Fruit fly (Drosophila melanogaster) whole organism, embryonic: ENCODE results near the gene IntS10.
A peak's percentile ranks its signal among the peaks of the same experiment; 100 is the strongest.

Source experiments
- CG10267 ChIP-seq: fragments of 200-800 bp; sonication (Bioruptor generic); optimal IDR thresholded peaks from 2 replicates; lab custom pipeline; 2018; ENCODE audit warnings: missing biosample characterization, mild to moderate bottlenecking, missing genetic modification characterization, moderate library complexity
- CG10366 ChIP-seq: fragments of 200-800 bp; sonication (Bioruptor generic); IDR thresholded peaks from 2 replicates; pipeline ENCODE4 v1.3.6; 2022; ENCODE audit warnings: missing biosample characterization, missing genetic modification characterization
- CG10462 ChIP-seq: fragments of 200-800 bp; sonication (Bioruptor generic); optimal IDR thresholded peaks from 2 replicates; lab custom pipeline; 2016; ENCODE audit warnings: missing biosample characterization, missing genetic modification characterization
- CG11085 ChIP-seq: fragments of 200-800 bp; sonication (Bioruptor generic); IDR thresholded peaks from 2 replicates; pipeline ENCODE4 v1.3.6; 2022; ENCODE audit warnings: missing biosample characterization, missing genetic modification characterization
- CG11560 ChIP-seq: fragments of 200-800 bp; sonication (Bioruptor generic); IDR thresholded peaks from 3 replicates; pipeline ENCODE4 v1.3.6; 2022; ENCODE audit warnings: missing biosample characterization, missing genetic modification characterization
- CG12299 ChIP-seq: fragments of 200-800 bp; sonication (Bioruptor generic); optimal IDR thresholded peaks from 2 replicates; lab custom pipeline; 2018; ENCODE audit warnings: missing biosample characterization, mild to moderate bottlenecking, missing genetic modification characterization
- CG14710 ChIP-seq: fragments of 200-800 bp; sonication (Bioruptor generic); optimal IDR thresholded peaks from 3 replicates; lab custom pipeline; 2019; ENCODE audit warnings: missing biosample characterization, mild to moderate bottlenecking, missing genetic modification characterization, moderate library complexity
- CG15601 ChIP-seq: fragments of 200-800 bp; sonication (Bioruptor generic); optimal IDR thresholded peaks from 3 replicates; lab custom pipeline; 2019; ENCODE audit warnings: missing biosample characterization, mild to moderate bottlenecking, missing genetic modification characterization, moderate library complexity
- CG17328 ChIP-seq: fragments of 200-800 bp; sonication (Bioruptor generic); IDR thresholded peaks from 2 replicates; pipeline ENCODE4 v1.3.6; 2022; ENCODE audit warnings: missing biosample characterization, missing genetic modification characterization
- CG17385 ChIP-seq: fragments of 200-800 bp; sonication (Bioruptor generic); optimal IDR thresholded peaks from 3 replicates; lab custom pipeline; 2018; ENCODE audit warnings: missing biosample characterization, mild to moderate bottlenecking, missing genetic modification characterization
- CG17568 ChIP-seq: fragments of 200-800 bp; sonication (Bioruptor generic); optimal IDR thresholded peaks from 2 replicates; lab custom pipeline; 2018; ENCODE audit warnings: missing biosample characterization, mild to moderate bottlenecking, missing genetic modification characterization, moderate library complexity
- CG2199 ChIP-seq: fragments of 200-800 bp; sonication (Bioruptor generic); IDR thresholded peaks from 3 replicates; pipeline ENCODE4 v1.3.6; 2022; ENCODE audit warnings: missing biosample characterization, missing genetic modification characterization
- CG2875 ChIP-seq: fragments of 200-800 bp; sonication (Bioruptor generic); optimal IDR thresholded peaks from 2 replicates; lab custom pipeline; 2017; ENCODE audit warnings: missing biosample characterization, mild to moderate bottlenecking, missing genetic modification characterization, missing genetic modification reagents
- CG32532 ChIP-seq: fragments of 200-800 bp; sonication (Bioruptor generic); IDR thresholded peaks from 2 replicates; pipeline ENCODE4 v1.3.6; 2022; ENCODE audit warnings: missing biosample characterization, missing genetic modification characterization
- CG34422 ChIP-seq: fragments of 200-800 bp; sonication (Bioruptor generic); IDR thresholded peaks from 3 replicates; pipeline ENCODE4 v1.3.6; 2022; ENCODE audit warnings: missing biosample characterization, missing genetic modification characterization
- CG42726 ChIP-seq: fragments of 200-800 bp; sonication (Bioruptor generic); IDR thresholded peaks from 2 replicates; pipeline ENCODE4 v1.3.6; 2022; ENCODE audit warnings: missing biosample characterization, missing genetic modification characterization; ENCODE audit not compliant: partially characterized antibody
- CG4820 ChIP-seq: fragments of 200-800 bp; sonication (Bioruptor generic); optimal IDR thresholded peaks from 3 replicates; lab custom pipeline; 2016; ENCODE audit warnings: missing biosample characterization, missing genetic modification characterization
- CG6272 ChIP-seq: fragments of 200-800 bp; sonication (Bioruptor generic); IDR thresholded peaks from 2 replicates; pipeline ENCODE4 v1.3.6; 2022; ENCODE audit warnings: missing biosample characterization, missing genetic modification characterization
- CG6689 ChIP-seq: fragments of 200-800 bp; sonication (Bioruptor generic); IDR thresholded peaks from 2 replicates; pipeline ENCODE4 v1.3.6; 2022; ENCODE audit warnings: missing biosample characterization, missing genetic modification characterization
- CG6791 ChIP-seq: fragments of 200-800 bp; sonication (Bioruptor generic); IDR thresholded peaks from 3 replicates; pipeline ENCODE4 v1.3.6; 2022; ENCODE audit warnings: missing biosample characterization, missing genetic modification characterization; ENCODE audit not compliant: partially characterized antibody
- CG7357 ChIP-seq: fragments of 200-800 bp; sonication (Bioruptor generic); IDR thresholded peaks from 3 replicates; pipeline ENCODE4 v1.3.6; 2022; ENCODE audit warnings: missing biosample characterization, missing genetic modification characterization
- CG8924 ChIP-seq: fragments of 200-800 bp; optimal IDR thresholded peaks from 3 replicates; lab custom pipeline; 2019; ENCODE audit warnings: missing biosample characterization, mild to moderate bottlenecking, missing genetic modification characterization, moderate library complexity
- CG9215 ChIP-seq: fragments of 200-800 bp; sonication (Bioruptor generic); IDR thresholded peaks from 2 replicates; pipeline ENCODE4 v1.3.6; 2022; ENCODE audit warnings: missing biosample characterization, missing genetic modification characterization
- D ChIP-seq, 2 experiments: fragments of 200-800 bp in 1 of 2; fragments of >200 bp in 1 of 2; sonication (Bioruptor generic) in 1 of 2; optimal IDR thresholded peaks; 2 replicates in 1 of 2; 3 replicates in 1 of 2; lab custom pipeline; 2017; ENCODE audit warnings: mild to moderate bottlenecking in 1 of 2, missing biosample characterization in 1 of 2, missing genetic modification characterization in 1 of 2, missing genetic modification reagents in 1 of 2
- Gug ChIP-seq: fragments of 200-800 bp; sonication (Bioruptor generic); IDR thresholded peaks from 4 replicates; pipeline ENCODE4 v1.3.6; 2022; ENCODE audit warnings: missing biosample characterization, missing genetic modification characterization
- Kr ChIP-seq: fragments of 200-800 bp; sonication (Bioruptor generic); optimal IDR thresholded peaks from 2 replicates; lab custom pipeline; 2017; ENCODE audit warnings: missing biosample characterization, mild to moderate bottlenecking, missing genetic modification characterization
- MBD-R2 ChIP-seq: fragments of 200-800 bp; sonication (Bioruptor generic); IDR thresholded peaks from 2 replicates; pipeline ENCODE4 v1.3.6; 2022; ENCODE audit warnings: missing biosample characterization, missing genetic modification characterization
- Mrtf ChIP-seq: fragments of 200-800 bp; sonication (Bioruptor generic); IDR thresholded peaks from 3 replicates; pipeline ENCODE4 v1.3.6; 2022; ENCODE audit warnings: missing biosample characterization, missing genetic modification characterization
- Nf-YA ChIP-seq: fragments of 200-800 bp; sonication (Bioruptor generic); IDR thresholded peaks from 2 replicates; pipeline ENCODE4 v1.3.6; 2022; ENCODE audit warnings: missing biosample characterization, missing genetic modification characterization
- Nf-YC ChIP-seq: fragments of 200-800 bp; optimal IDR thresholded peaks from 3 replicates; lab custom pipeline; 2019; ENCODE audit warnings: missing biosample characterization, mild to moderate bottlenecking, missing genetic modification characterization, moderate library complexity
- Ravus ChIP-seq: fragments of 200-800 bp; sonication (Bioruptor generic); IDR thresholded peaks from 2 replicates; pipeline ENCODE4 v1.3.6; 2022; ENCODE audit warnings: missing biosample characterization, missing genetic modification characterization
- Sin3A ChIP-seq: fragments of >200 bp; optimal IDR thresholded peaks from 2 replicates; lab custom pipeline; 2018
- ash1 ChIP-seq: fragments of 200-800 bp; sonication (Bioruptor generic); optimal IDR thresholded peaks from 2 replicates; lab custom pipeline; 2018; ENCODE audit warnings: missing biosample characterization, mild to moderate bottlenecking, missing genetic modification characterization
- cas ChIP-seq: fragments of 200-800 bp; sonication (Bioruptor generic); IDR thresholded peaks from 2 replicates; pipeline ENCODE4 v1.3.6; 2022; ENCODE audit warnings: missing biosample characterization, missing genetic modification characterization
- caup ChIP-seq: fragments of 200-800 bp; sonication (Bioruptor generic); optimal IDR thresholded peaks from 3 replicates; lab custom pipeline; 2017; ENCODE audit warnings: missing biosample characterization, mild to moderate bottlenecking, missing genetic modification characterization, moderate library complexity; ENCODE audit not compliant: severe bottlenecking
- crp ChIP-seq, 2 experiments: fragments of 200-800 bp; sonication (Bioruptor generic); optimal IDR thresholded peaks; 2 replicates in 1 of 2; 3 replicates in 1 of 2; lab custom pipeline; 2017; ENCODE audit warnings: missing biosample characterization in 2 of 2, missing genetic modification characterization in 2 of 2, mild to moderate bottlenecking in 1 of 2, moderate library complexity in 1 of 2
- ems ChIP-seq: fragments of 200-800 bp; sonication (Bioruptor generic); optimal IDR thresholded peaks from 3 replicates; lab custom pipeline; 2016; ENCODE audit warnings: missing biosample characterization, missing genetic modification characterization
- hb ChIP-seq: fragments of 200-800 bp; sonication (Bioruptor generic); IDR thresholded peaks from 3 replicates; pipeline ENCODE4 v1.3.6; 2022; ENCODE audit warnings: missing biosample characterization, missing genetic modification characterization; ENCODE audit not compliant: partially characterized antibody
- kni ChIP-seq: fragments of 200-800 bp; sonication (Bioruptor generic); optimal IDR thresholded peaks from 3 replicates; lab custom pipeline; 2017; ENCODE audit warnings: mild to moderate bottlenecking, missing biosample characterization, missing genetic modification reagents, missing genetic modification characterization
- lmd ChIP-seq: fragments of 200-800 bp; sonication (Bioruptor generic); IDR thresholded peaks from 2 replicates; pipeline ENCODE4 v1.3.6; 2022; ENCODE audit warnings: missing biosample characterization, missing genetic modification characterization
- lola ChIP-seq, 3 experiments: fragments of >200 bp in 2 of 3; fragments of 200-800 bp in 1 of 3; sonication (Bioruptor generic) in 1 of 3; optimal IDR thresholded peaks; 2 replicates each; lab custom pipeline; 2017 to 2019; ENCODE audit warnings: missing biosample characterization in 3 of 3, missing genetic modification characterization in 3 of 3, mild to moderate bottlenecking in 1 of 3, moderate library complexity in 1 of 3
- mld ChIP-seq: fragments of 200-800 bp; sonication (Bioruptor generic); IDR thresholded peaks from 3 replicates; pipeline ENCODE4 v1.3.6; 2022; ENCODE audit warnings: missing biosample characterization, missing genetic modification characterization; ENCODE audit not compliant: partially characterized antibody
- nom ChIP-seq: fragments of 200-800 bp; sonication (Bioruptor generic); optimal IDR thresholded peaks from 2 replicates; lab custom pipeline; 2017; ENCODE audit warnings: missing biosample characterization, missing genetic modification characterization, mild to moderate bottlenecking, moderate library complexity, missing genetic modification reagents
- pita ChIP-seq: fragments of 200-800 bp; sonication (Bioruptor generic); optimal IDR thresholded peaks from 2 replicates; lab custom pipeline; 2017; ENCODE audit warnings: missing biosample characterization, mild to moderate bottlenecking, missing genetic modification characterization
- shn ChIP-seq: fragments of 200-800 bp; sonication (Bioruptor generic); optimal IDR thresholded peaks from 3 replicates; lab custom pipeline; 2016; ENCODE audit warnings: missing biosample characterization, missing genetic modification characterization
- sug ChIP-seq: fragments of 200-800 bp; optimal IDR thresholded peaks from 2 replicates; lab custom pipeline; 2019; ENCODE audit warnings: missing biosample characterization, mild to moderate bottlenecking, missing genetic modification characterization, moderate library complexity
- unc-4 ChIP-seq: fragments of 200-800 bp; sonication (Bioruptor generic); IDR thresholded peaks from 2 replicates; pipeline ENCODE4 v1.3.6; 2022; ENCODE audit warnings: missing biosample characterization, missing genetic modification characterization; ENCODE audit not compliant: partially characterized antibody
- zf30C ChIP-seq: fragments of 200-800 bp; sonication (Bioruptor generic); optimal IDR thresholded peaks from 3 replicates; lab custom pipeline; 2018; ENCODE audit warnings: missing biosample characterization, mild to moderate bottlenecking, missing genetic modification characterization

Gene IntS10

DNA sequence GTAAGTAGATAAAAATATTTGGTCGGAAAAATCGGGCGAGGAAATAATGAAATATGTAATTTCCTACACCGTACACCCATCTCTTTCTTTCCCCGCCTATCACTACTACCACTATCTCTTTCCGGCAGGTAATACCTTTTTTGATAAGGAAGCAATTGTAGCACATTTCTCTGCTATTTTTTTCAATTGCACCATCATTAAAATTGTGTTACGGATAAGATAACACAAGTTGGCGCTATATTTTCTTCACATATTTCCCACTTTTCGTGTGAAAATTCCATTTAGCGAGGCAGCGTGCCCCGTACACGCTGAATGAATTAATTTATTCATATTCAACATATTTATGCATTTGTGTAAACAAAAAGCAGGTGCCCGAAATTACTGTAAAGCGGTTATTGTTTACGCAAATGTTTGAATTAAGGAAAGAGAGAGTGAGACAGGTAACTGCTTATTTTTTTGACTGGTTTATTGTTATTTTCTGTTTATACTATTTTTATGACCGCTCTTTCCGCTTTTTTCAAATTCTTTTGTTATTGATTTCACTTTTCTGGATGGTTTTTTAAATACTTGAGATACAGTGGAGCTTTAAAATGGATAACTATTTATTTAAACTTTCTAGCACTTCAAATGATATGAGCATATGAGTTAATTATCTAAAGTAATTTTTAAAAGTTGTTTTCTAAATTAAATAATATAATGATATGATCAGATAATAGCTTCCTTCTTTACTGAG lies 20.0 kb upstream of the IntS10 start (continued):
- TF ChIP-seq lmd (peak; percentile 54), zf30C (no peak), CG17328 (GFP tag; lab: Robert Waterston, UW) (peak; percentile 48), lola (GFP tag; optimal IDR thresholded peaks at IDR 0.05; lab: Kevin White, UChicago) (peak in 1 of 3 experiments; percentile 31), CG12299 (tag; lab: Kevin White, UChicago) (no peak), mld (GFP tag; lab: Robert Waterston, UW) (no peak), sug (peak; percentile 13), D (optimal IDR thresholded peaks at IDR 0.05; lab: Kevin White, UChicago) (no peak), D (GFP tag; optimal IDR thresholded peaks at IDR 0.05; lab: Kevin White, UChicago) (no peak), CG7357 (GFP tag; lab: Robert Waterston, UW) (no peak), CG15601 (tag; lab: Kevin White, UChicago) (peak; percentile 54), CG17385 (GFP tag; lab: Kevin White, UChicago) (peak; percentile 47), kni (GFP tag; lab: Kevin White, UChicago) (no peak), CG14710 (tag; lab: Kevin White, UChicago) (no peak), pita (GFP tag; lab: Kevin White, UChicago) (no peak), Nf-YA (GFP tag; lab: Robert Waterston, UW) (peak; percentile 50; the same call in 1 of the 2 replicates), nom (GFP tag; lab: Kevin White, UChicago) (no peak), MBD-R2 (GFP tag; lab: Robert Waterston, UW) (peak; percentile 21; the same call in 1 of the 2 replicates), CG2199 (GFP tag; lab: Robert Waterston, UW) (peak; percentile 90; the same call in 2 of the 3 replicates), Ravus (GFP tag; lab: Robert Waterston, UW) (no peak), shn (GFP tag; lab: Kevin White, UChicago) (no peak), cas (no peak; the same call in 1 of the 2 replicates), ems (no peak), Mrtf (GFP tag; lab: Robert Waterston, UW) (peak; percentile 27; the same call in 1 of the 3 replicates), CG10366 (GFP tag; lab: Robert Waterston, UW) (peak; percentile 57), CG11560 (no peak), CG10267 (tag; lab: Kevin White, UChicago) (peak; percentile 13), CG9215 (GFP tag; lab: Robert Waterston, UW) (peak; percentile 33; the same call in 1 of the 2 replicates), Kr (GFP tag; lab: Kevin White, UChicago) (no peak), CG11085 (GFP tag; lab: Robert Waterston, UW) (no peak), CG17568 (GFP tag; lab: Kevin White, UChicago) (no peak), crp (GFP tag; optimal IDR thresholded peaks at IDR 0.05; lab: Kevin White, UChicago) (no peak), Sin3A (lab: Kevin White, UChicago) (no peak), caup (no peak), hb (GFP tag; lab: Robert Waterston, UW) (no peak), CG2875 (no peak), CG6791 (GFP tag; lab: Robert Waterston, UW) (no peak), Gug (no peak), CG8924 (tag; lab: Kevin White, UChicago) (peak; percentile 25), CG10462 (GFP tag; lab: Kevin White, UChicago) (no peak), Nf-YC (no peak), ash1 (GFP tag; lab: Kevin White, UChicago) (no peak), CG6272 (GFP tag; lab: Robert Waterston, UW) (no peak), unc-4 (GFP tag; lab: Robert Waterston, UW) (no peak), CG42726 (GFP tag; lab: Robert Waterston, UW) (no peak), CG6689 (GFP tag; lab: Robert Waterston, UW) (peak; percentile 58; the same call in 1 of the 2 replicates), CG34422 (GFP tag; lab: Robert Waterston, UW) (0 out of 3 replicates have a peak, but pooled peaks have one; percentile 45), CG4820 (GFP tag; lab: Kevin White, UChicago) (no peak), CG32532 (GFP tag; lab: Robert Waterston, UW) (no peak; the same call in 1 of the 2 replicates)
